Worm (Caenorhabditis elegans): ENCODE measurements around the gene Y48A6B.8.
A peak's percentile ranks its signal among the peaks of the same experiment; 100 is the strongest.

Y48A6B.8 gene

DNA sequence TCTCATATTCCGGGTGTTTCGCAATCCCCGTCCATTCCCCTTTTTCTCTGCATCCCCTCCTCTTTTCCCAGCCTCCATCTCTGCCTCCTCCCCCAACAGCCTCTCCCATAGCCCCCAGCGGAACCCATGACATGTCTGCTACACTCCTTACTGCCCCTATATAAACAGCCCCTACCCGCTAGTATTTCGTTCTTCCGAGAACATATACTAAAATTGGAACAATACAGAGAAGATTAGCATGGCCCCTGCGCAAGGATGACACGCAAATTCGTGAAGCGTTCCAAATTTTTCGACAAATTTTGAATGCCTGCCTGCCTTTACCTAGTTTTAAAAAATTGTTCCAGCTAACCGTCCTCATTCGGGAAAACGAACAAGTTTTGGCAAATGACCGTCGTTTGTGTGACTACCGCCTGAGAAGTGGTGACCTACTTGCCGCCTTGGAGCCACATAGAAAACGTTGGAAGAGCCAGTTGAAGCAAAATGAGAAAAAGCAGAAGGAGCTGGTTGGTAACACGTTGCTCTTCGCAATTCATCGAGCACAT lies 39.7 kb downstream of the Y48A6B.8 start (continued):
- TF ChIP-seq zip-11 (GFP tag; IDR thresholded peaks at IDR 0.05) (peak; percentile 84), ceh-62 (tag; optimal IDR thresholded peaks at IDR 0.05) (no peak), ctbp-1 (GFP tag; IDR thresholded peaks at IDR 0.05) (peak; percentile 98), mep-1 (tag; optimal IDR thresholded peaks at IDR 0.05) (peak; percentile 98), set-16 (GFP tag; IDR thresholded peaks at IDR 0.05) (peak; percentile 85), lin-38 (GFP tag; IDR thresholded peaks at IDR 0.05) (peak; percentile 94), Y75B8A.6 (GFP tag; IDR thresholded peaks at IDR 0.05) (peak; percentile 96), mxl-3 (GFP tag; optimal IDR thresholded peaks at IDR 0.05) (peak; percentile 90), madf-5 (GFP tag; IDR thresholded peaks at IDR 0.05) (peak; percentile 92 to 96), F49E8.2 (tag; optimal IDR thresholded peaks at IDR 0.05; ENCODE audit: borderline replicate concordance) (peak; percentile 89), dmd-9 (GFP tag; IDR thresholded peaks at IDR 0.05) (peak; percentile 94), nhr-102 (tag; optimal IDR thresholded peaks at IDR 0.05) (peak; percentile 96), Y48G9A.11 (GFP tag; IDR thresholded peaks at IDR 0.05) (peak; percentile 91), spr-3 (GFP tag; optimal IDR thresholded peaks at IDR 0.05) (peak; percentile 96), aha-1 (tag) (peak; percentile 100), tra-1 (GFP tag; IDR thresholded peaks at IDR 0.05) (peak; percentile 97), nhr-28 (tag; optimal IDR thresholded peaks at IDR 0.05) (peak; percentile 66), ceh-28 (tag; optimal IDR thresholded peaks at IDR 0.05) (peak; percentile 37), nhr-111 (GFP tag; optimal IDR thresholded peaks at IDR 0.05) (peak; percentile 90), php-3 (GFP tag; IDR thresholded peaks at IDR 0.05) (peak; percentile 96), ceh-32 (tag; optimal IDR thresholded peaks at IDR 0.05; ENCODE audit: poor library complexity) (peak; percentile 80), pha-4 (GFP tag; IDR thresholded peaks at IDR 0.05) (peak; percentile 98), pha-4 (tag; optimal IDR thresholded peaks at IDR 0.05) (peak; percentile 31), duxl-1 (tag; optimal IDR thresholded peaks at IDR 0.05; ENCODE audit: poor library complexity) (peak; percentile 95), lin-29 (GFP tag; IDR thresholded peaks at IDR 0.05) (peak; percentile 86), Y5F2A.4 (GFP tag; optimal IDR thresholded peaks at IDR 0.05) (peak; percentile 88), madf-9 (GFP tag; conservative IDR thresholded peaks at IDR 0.05) (peak; percentile 96), ceh-44 (GFP tag; IDR thresholded peaks at IDR 0.05) (peak; percentile 97), arid-1 (GFP tag; conservative IDR thresholded peaks at IDR 0.05) (peak; percentile 93), hif-1 (tag; optimal IDR thresholded peaks at IDR 0.05) (peak; percentile 75 to 77), lim-7 (GFP tag; IDR thresholded peaks at IDR 0.05) (peak; percentile 95), dmd-8 (GFP tag; IDR thresholded peaks at IDR 0.05) (peak; percentile 96), Y105C5A.15 (GFP tag; IDR thresholded peaks at IDR 0.05) (peak; percentile 96), pqm-1 (tag; optimal IDR thresholded peaks at IDR 0.05) (peak; percentile 34), daf-8 (GFP tag; IDR thresholded peaks at IDR 0.05) (peak; percentile 93; the same call in 1 of the 2 replicates), ces-1 (GFP tag; optimal IDR thresholded peaks at IDR 0.05) (peak; percentile 59), zag-1 (tag; optimal IDR thresholded peaks at IDR 0.05) (peak; percentile 70), F37D6.2 (tag; optimal IDR thresholded peaks at IDR 0.05) (peak; percentile 94), nhr-41 (GFP tag; IDR thresholded peaks at IDR 0.05) (peak; percentile 98), hlh-11 (tag; optimal IDR thresholded peaks at IDR 0.05) (peak; percentile 88), dve-1 (tag; optimal IDR thresholded peaks at IDR 0.05; ENCODE audit: insufficient read depth) (peak; percentile 99), ZK337.2 (GFP tag; IDR thresholded peaks at IDR 0.05) (peak; percentile 92), nhr-77 (tag; optimal IDR thresholded peaks at IDR 0.05) (peak; percentile 76), lir-3 (tag; optimal IDR thresholded peaks at IDR 0.05) (peak; percentile 90), nhr-76 (tag; optimal IDR thresholded peaks at IDR 0.05) (no peak), lin-1 (GFP tag; IDR thresholded peaks at IDR 0.05) (peak; percentile 94), rbr-2 (tag; optimal IDR thresholded peaks at IDR 0.05) (peak; percentile 97), attf-4 (tag; optimal IDR thresholded peaks at IDR 0.05) (no peak), fos-1 (tag; optimal IDR thresholded peaks at IDR 0.05) (no peak), unc-130 (GFP tag; optimal IDR thresholded peaks at IDR 0.05) (peak; percentile 86), dpl-1 (GFP tag; optimal IDR thresholded peaks at IDR 0.05) (peak; percentile 84)
